Fruit fly (Drosophila melanogaster) whole organism, embryonic: ENCODE measurements around the gene CG5506.
A peak's percentile ranks its signal among the peaks of the same experiment; 100 is the strongest.

ENCODE experiments used
- Bdp1 ChIP-seq: fragments of 200-800 bp; sonication (Bioruptor generic); optimal IDR thresholded peaks from 3 replicates; lab custom pipeline; 2016; ENCODE audit warnings: missing biosample characterization, missing genetic modification characterization
- Bgb ChIP-seq: fragments of 200-800 bp; sonication (Bioruptor generic); IDR thresholded peaks from 2 replicates; pipeline ENCODE4 v1.3.6; 2022; ENCODE audit warnings: missing biosample characterization, missing genetic modification characterization; ENCODE audit not compliant: partially characterized antibody
- CG10147 ChIP-seq: fragments of 200-800 bp; sonication (Bioruptor generic); optimal IDR thresholded peaks from 2 replicates; lab custom pipeline; 2019; ENCODE audit warnings: missing biosample characterization, mild to moderate bottlenecking, missing genetic modification characterization, moderate library complexity
- CG1024 ChIP-seq: fragments of 200-800 bp; sonication (Bioruptor generic); IDR thresholded peaks from 2 replicates; pipeline ENCODE4 v1.3.6; 2022; ENCODE audit warnings: missing biosample characterization, missing genetic modification characterization
- CG11560 ChIP-seq: fragments of 200-800 bp; sonication (Bioruptor generic); IDR thresholded peaks from 3 replicates; pipeline ENCODE4 v1.3.6; 2022; ENCODE audit warnings: missing biosample characterization, missing genetic modification characterization
- CG12155 ChIP-seq: fragments of 200-800 bp; sonication (Bioruptor generic); optimal IDR thresholded peaks from 3 replicates; lab custom pipeline; 2016; ENCODE audit warnings: missing biosample characterization, missing genetic modification characterization
- CG1233 ChIP-seq: fragments of 200-800 bp; sonication (Bioruptor generic); optimal IDR thresholded peaks from 4 replicates; lab custom pipeline; 2018; ENCODE audit warnings: missing biosample characterization, mild to moderate bottlenecking, missing genetic modification characterization
- CG13624 ChIP-seq: fragments of 200-800 bp; sonication (Bioruptor generic); optimal IDR thresholded peaks from 2 replicates; lab custom pipeline; 2016; ENCODE audit warnings: missing biosample characterization, missing genetic modification characterization
- CG16813 ChIP-seq: fragments of 200-800 bp; sonication (Bioruptor generic); IDR thresholded peaks from 3 replicates; pipeline ENCODE4 v1.3.6; 2022; ENCODE audit warnings: missing biosample characterization, missing genetic modification characterization; ENCODE audit not compliant: partially characterized antibody
- CG17802 ChIP-seq: fragments of 200-800 bp; sonication (Bioruptor generic); optimal IDR thresholded peaks from 2 replicates; lab custom pipeline; 2018; ENCODE audit warnings: missing biosample characterization, mild to moderate bottlenecking, missing genetic modification characterization, moderate library complexity
- CG18599 ChIP-seq: fragments of 200-800 bp; sonication (Bioruptor generic); optimal IDR thresholded peaks from 3 replicates; lab custom pipeline; 2017; ENCODE audit warnings: missing biosample characterization, missing genetic modification characterization, mild to moderate bottlenecking, moderate library complexity, missing genetic modification reagents
- CG2120 ChIP-seq: fragments of 200-800 bp; sonication (Bioruptor generic); optimal IDR thresholded peaks from 3 replicates; lab custom pipeline; 2016; ENCODE audit warnings: missing biosample characterization, missing genetic modification characterization
- CG2129 ChIP-seq: fragments of 200-800 bp; sonication (Bioruptor generic); IDR thresholded peaks from 2 replicates; pipeline ENCODE4 v1.3.6; 2022; ENCODE audit warnings: missing biosample characterization, missing genetic modification characterization; ENCODE audit not compliant: partially characterized antibody
- CG31365 ChIP-seq: fragments of 200-800 bp; sonication (Bioruptor generic); optimal IDR thresholded peaks from 2 replicates; lab custom pipeline; 2018; ENCODE audit warnings: missing biosample characterization, mild to moderate bottlenecking, missing genetic modification characterization
- CG33213 ChIP-seq: fragments of 200-800 bp; sonication (Bioruptor generic); optimal IDR thresholded peaks from 3 replicates; lab custom pipeline; 2016; ENCODE audit warnings: missing biosample characterization, missing genetic modification characterization
- CG34224 ChIP-seq: fragments of 200-800 bp; sonication (Bioruptor generic); IDR thresholded peaks from 3 replicates; pipeline ENCODE4 v1.3.6; 2022; ENCODE audit warnings: missing biosample characterization, missing genetic modification characterization; ENCODE audit not compliant: partially characterized antibody
- CG34376 ChIP-seq: fragments of 200-800 bp; sonication (Bioruptor generic); optimal IDR thresholded peaks from 2 replicates; lab custom pipeline; 2018; ENCODE audit warnings: missing biosample characterization, mild to moderate bottlenecking, missing genetic modification characterization
- CG4282 ChIP-seq: fragments of 200-800 bp; sonication (Bioruptor generic); optimal IDR thresholded peaks from 2 replicates; lab custom pipeline; 2016; ENCODE audit warnings: missing biosample characterization, missing genetic modification characterization
- CG4617 ChIP-seq: fragments of 200-800 bp; sonication (Bioruptor generic); optimal IDR thresholded peaks from 3 replicates; lab custom pipeline; 2016; ENCODE audit warnings: missing biosample characterization, missing genetic modification characterization, borderline replicate concordance
- CG6175 ChIP-seq: fragments of 200-800 bp; sonication (Bioruptor generic); IDR thresholded peaks from 3 replicates; pipeline ENCODE4 v1.3.6; 2022; ENCODE audit warnings: missing biosample characterization, missing genetic modification characterization
- CG6683 ChIP-seq: fragments of 200-800 bp; sonication (Bioruptor generic); optimal IDR thresholded peaks from 2 replicates; lab custom pipeline; 2017; ENCODE audit warnings: missing biosample characterization, mild to moderate bottlenecking, missing genetic modification characterization, missing genetic modification reagents
- CG7963 ChIP-seq: fragments of 200-800 bp; sonication (Bioruptor generic); IDR thresholded peaks from 3 replicates; pipeline ENCODE4 v1.3.6; 2022; ENCODE audit warnings: missing biosample characterization, missing genetic modification characterization; ENCODE audit not compliant: partially characterized antibody
- CG8089 ChIP-seq: fragments of 200-800 bp; sonication (Bioruptor generic); optimal IDR thresholded peaks from 3 replicates; lab custom pipeline; 2016; ENCODE audit warnings: missing biosample characterization, missing genetic modification characterization
- CG8765 ChIP-seq: fragments of 200-800 bp; sonication (Bioruptor generic); IDR thresholded peaks from 2 replicates; pipeline ENCODE4 v1.3.6; 2022; ENCODE audit warnings: missing biosample characterization, missing genetic modification characterization
- Ets65A ChIP-seq: fragments of 200-800 bp; sonication (Bioruptor generic); peaks from one replicate; lab custom pipeline; 2016; ENCODE audit warnings: missing biosample characterization, missing genetic modification characterization
- Kr ChIP-seq: fragments of 200-800 bp; sonication (Bioruptor generic); optimal IDR thresholded peaks from 2 replicates; lab custom pipeline; 2017; ENCODE audit warnings: missing biosample characterization, mild to moderate bottlenecking, missing genetic modification characterization
- Sin3A ChIP-seq: fragments of >200 bp; optimal IDR thresholded peaks from 2 replicates; lab custom pipeline; 2018
- Sry-δ ChIP-seq: fragments of 200-800 bp; sonication (Bioruptor generic); optimal IDR thresholded peaks from 2 replicates; lab custom pipeline; 2016; ENCODE audit warnings: missing biosample characterization, missing genetic modification characterization
- YL-1 ChIP-seq: fragments of 200-800 bp; sonication (Bioruptor generic); optimal IDR thresholded peaks from 3 replicates; lab custom pipeline; 2017; ENCODE audit warnings: missing biosample characterization, mild to moderate bottlenecking, missing genetic modification characterization
- chm ChIP-seq: fragments of 200-800 bp; sonication (Bioruptor generic); IDR thresholded peaks from 2 replicates; pipeline ENCODE4 v1.3.6; 2022; ENCODE audit warnings: missing biosample characterization, missing genetic modification characterization
- dan ChIP-seq: fragments of 200-800 bp; sonication (Bioruptor generic); IDR thresholded peaks from 2 replicates; pipeline ENCODE4 v1.3.6; 2022; ENCODE audit warnings: missing biosample characterization, missing genetic modification characterization
- dimm ChIP-seq: fragments of 200-800 bp; sonication (Bioruptor generic); IDR thresholded peaks from 2 replicates; pipeline ENCODE4 v1.3.6; 2022; ENCODE audit warnings: missing biosample characterization, missing genetic modification characterization
- eve ChIP-seq, 2 experiments: fragments of >200 bp; optimal IDR thresholded peaks; 2 replicates each; lab custom pipeline; 2017; ENCODE audit warnings: missing biosample characterization in 2 of 2, missing genetic modification characterization in 2 of 2
- exex ChIP-seq: fragments of 200-800 bp; sonication (Bioruptor generic); optimal IDR thresholded peaks from 4 replicates; lab custom pipeline; 2018; ENCODE audit warnings: missing biosample characterization, mild to moderate bottlenecking, missing genetic modification characterization, moderate library complexity
- gem ChIP-seq: fragments of 200-800 bp; sonication (Bioruptor generic); optimal IDR thresholded peaks from 2 replicates; lab custom pipeline; 2019; ENCODE audit warnings: missing biosample characterization, mild to moderate bottlenecking, missing genetic modification characterization, moderate library complexity
- hth ChIP-seq: fragments of >200 bp; optimal IDR thresholded peaks from 2 replicates; lab custom pipeline; 2017; ENCODE audit warnings: inconsistent platforms
- jing ChIP-seq: fragments of 200-800 bp; sonication (Bioruptor generic); optimal IDR thresholded peaks from 2 replicates; lab custom pipeline; 2018; ENCODE audit warnings: missing biosample characterization, mild to moderate bottlenecking, missing genetic modification characterization
- lab ChIP-seq: fragments of 200-800 bp; sonication (Bioruptor generic); optimal IDR thresholded peaks from 3 replicates; lab custom pipeline; 2017; ENCODE audit warnings: missing biosample characterization, missing genetic modification characterization, mild to moderate bottlenecking, moderate library complexity, missing genetic modification reagents
- lola ChIP-seq, 3 experiments: fragments of >200 bp in 2 of 3; fragments of 200-800 bp in 1 of 3; sonication (Bioruptor generic) in 1 of 3; optimal IDR thresholded peaks; 2 replicates each; lab custom pipeline; 2017 to 2019; ENCODE audit warnings: missing biosample characterization in 3 of 3, missing genetic modification characterization in 3 of 3, mild to moderate bottlenecking in 1 of 3, moderate library complexity in 1 of 3
- maf-S ChIP-seq: fragments of 200-800 bp; sonication (Bioruptor generic); optimal IDR thresholded peaks from 2 replicates; lab custom pipeline; 2016; ENCODE audit warnings: missing biosample characterization, missing genetic modification characterization
- mam ChIP-seq: fragments of 200-800 bp; sonication (Bioruptor generic); optimal IDR thresholded peaks from 3 replicates; lab custom pipeline; 2016; ENCODE audit warnings: missing biosample characterization, missing genetic modification characterization
- nerfin-1 ChIP-seq: fragments of 200-800 bp; sonication (Bioruptor generic); optimal IDR thresholded peaks from 3 replicates; lab custom pipeline; 2019; ENCODE audit warnings: missing biosample characterization, mild to moderate bottlenecking, missing genetic modification characterization, moderate library complexity
- nerfin-2 ChIP-seq: fragments of 200-800 bp; sonication (Bioruptor generic); IDR thresholded peaks from 2 replicates; pipeline ENCODE4 v1.3.6; 2022; ENCODE audit warnings: missing biosample characterization, missing genetic modification characterization; ENCODE audit not compliant: partially characterized antibody
- psq ChIP-seq: fragments of 200-800 bp; sonication (Bioruptor generic); optimal IDR thresholded peaks from 2 replicates; lab custom pipeline; 2017; ENCODE audit warnings: missing biosample characterization, missing genetic modification characterization
- slp2 ChIP-seq: fragments of 200-800 bp; sonication (Bioruptor generic); optimal IDR thresholded peaks from 2 replicates; lab custom pipeline; 2016; ENCODE audit warnings: missing biosample characterization, missing genetic modification characterization
- so ChIP-seq: fragments of 200-800 bp; sonication (Bioruptor generic); IDR thresholded peaks from 3 replicates; pipeline ENCODE4 v1.3.6; 2022; ENCODE audit warnings: missing biosample characterization, missing genetic modification characterization
- tll ChIP-seq, 2 experiments: fragments of 200-800 bp in 1 of 2; fragments of >200 bp in 1 of 2; sonication (Bioruptor generic) in 1 of 2; optimal IDR thresholded peaks; 2 replicates each; lab custom pipeline; 2017 to 2019; ENCODE audit warnings: missing biosample characterization in 2 of 2, missing genetic modification characterization in 2 of 2, mild to moderate bottlenecking in 1 of 2, moderate library complexity in 1 of 2
- tup ChIP-seq: fragments of 200-800 bp; sonication (Bioruptor generic); optimal IDR thresholded peaks from 2 replicates; lab custom pipeline; 2016; ENCODE audit warnings: missing biosample characterization, mild to moderate bottlenecking, missing genetic modification characterization, moderate library complexity
- wor ChIP-seq: fragments of 200-800 bp; sonication (Bioruptor generic); IDR thresholded peaks from 2 replicates; pipeline ENCODE4 v1.3.6; 2022; ENCODE audit warnings: missing biosample characterization, missing genetic modification characterization

CG5506 gene

dm6 chr3L:17915792-17916540, 31.8 kb upstream of the CG5506 start (continued):
- TF ChIP-seq lab (GFP tag; lab: Kevin White, UChicago) (peak; percentile 23), maf-S (GFP tag; lab: Kevin White, UChicago) (no peak), CG31365 (tag; lab: Kevin White, UChicago) (no peak), CG2129 (no peak), Kr (no peak), Sry-δ (no peak), wor (GFP tag; lab: Robert Waterston, UW) (no peak), CG18599 (GFP tag; lab: Kevin White, UChicago) (no peak), eve (GFP tag; optimal IDR thresholded peaks at IDR 0.05; lab: Kevin White, UChicago) (no peak), mam (no peak), so (no peak), chm (GFP tag; lab: Robert Waterston, UW) (no peak), CG17802 (tag; lab: Kevin White, UChicago) (no peak), CG8089 (GFP tag; lab: Kevin White, UChicago) (no peak), CG2120 (GFP tag; lab: Kevin White, UChicago) (no peak), exex (tag; lab: Kevin White, UChicago) (no peak), tup (GFP tag; lab: Kevin White, UChicago) (no peak), gem (no peak), jing (GFP tag; lab: Kevin White, UChicago) (no peak), YL-1 (GFP tag; lab: Kevin White, UChicago) (no peak), nerfin-1 (no peak), Ets65A (GFP tag; lab: Kevin White, UChicago) (no peak), CG13624 (GFP tag; lab: Kevin White, UChicago) (peak; percentile 26), nerfin-2 (GFP tag; lab: Robert Waterston, UW) (peak; percentile 17; the same call in 1 of the 2 replicates), CG4617 (GFP tag; lab: Kevin White, UChicago) (no peak), hth (lab: Kevin White, UChicago) (no peak), CG1233 (GFP tag; lab: Kevin White, UChicago) (no peak), CG1024 (GFP tag; lab: Robert Waterston, UW) (no peak), CG6175 (GFP tag; lab: Robert Waterston, UW) (no peak), CG34224 (peak; percentile 55; the same call in 1 of the 3 replicates), CG7963 (no peak; the same call in 2 of the 3 replicates), psq (GFP tag; lab: Kevin White, UChicago) (no peak), Bdp1 (GFP tag; lab: Kevin White, UChicago) (no peak), lola (GFP tag; optimal IDR thresholded peaks at IDR 0.05; lab: Kevin White, UChicago) (no peak), slp2 (GFP tag; lab: Kevin White, UChicago) (no peak), CG34376 (GFP tag; lab: Kevin White, UChicago) (no peak), Bgb (peak; percentile 41; the same call in 1 of the 2 replicates), tll (GFP tag; optimal IDR thresholded peaks at IDR 0.05; lab: Kevin White, UChicago) (no peak), CG16813 (GFP tag; lab: Robert Waterston, UW) (peak; percentile 60), CG12155 (GFP tag; lab: Kevin White, UChicago) (no peak), CG10147 (GFP tag; lab: Kevin White, UChicago) (no peak), CG4282 (GFP tag; lab: Kevin White, UChicago) (no peak), Sin3A (lab: Kevin White, UChicago) (no peak), dan (no peak), CG11560 (no peak), CG8765 (GFP tag; lab: Robert Waterston, UW) (no peak), CG6683 (GFP tag; lab: Kevin White, UChicago) (no peak), dimm (GFP tag; lab: Robert Waterston, UW) (no peak), CG33213 (GFP tag; lab: Kevin White, UChicago) (no peak)
